Fruit fly (Drosophila melanogaster) whole organism, embryonic: ENCODE results near the gene thoc6.

Experiments
- B-H2 ChIP-seq: fragments of 200-800 bp; sonication (Bioruptor generic); optimal IDR thresholded peaks from 2 replicates; lab custom pipeline; 2018; ENCODE audit warnings: missing biosample characterization, mild to moderate bottlenecking, missing genetic modification characterization
- Blimp-1 ChIP-seq: fragments of 200-800 bp; sonication (Bioruptor generic); optimal IDR thresholded peaks from 3 replicates; lab custom pipeline; 2018; ENCODE audit warnings: missing biosample characterization, missing genetic modification characterization, mild to moderate bottlenecking, moderate library complexity, missing genetic modification reagents
- CG10209 ChIP-seq: fragments of 200-800 bp; sonication (Bioruptor generic); optimal IDR thresholded peaks from 3 replicates; lab custom pipeline; 2017; ENCODE audit warnings: missing biosample characterization, mild to moderate bottlenecking, missing genetic modification characterization, missing genetic modification reagents
- CG11456 ChIP-seq: fragments of 200-800 bp; sonication (Bioruptor generic); IDR thresholded peaks from 3 replicates; pipeline ENCODE4 v1.3.6; 2022; ENCODE audit warnings: missing biosample characterization, missing genetic modification characterization
- CG14667 ChIP-seq: fragments of 200-800 bp; sonication (Bioruptor generic); IDR thresholded peaks from 2 replicates; pipeline ENCODE4 v1.3.6; 2022; ENCODE audit warnings: missing biosample characterization, missing genetic modification characterization
- CG14710 ChIP-seq: fragments of 200-800 bp; sonication (Bioruptor generic); optimal IDR thresholded peaks from 3 replicates; lab custom pipeline; 2019; ENCODE audit warnings: missing biosample characterization, mild to moderate bottlenecking, missing genetic modification characterization, moderate library complexity
- CG17385 ChIP-seq: fragments of 200-800 bp; sonication (Bioruptor generic); optimal IDR thresholded peaks from 3 replicates; lab custom pipeline; 2018; ENCODE audit warnings: missing biosample characterization, mild to moderate bottlenecking, missing genetic modification characterization
- CG17568 ChIP-seq: fragments of 200-800 bp; sonication (Bioruptor generic); optimal IDR thresholded peaks from 2 replicates; lab custom pipeline; 2018; ENCODE audit warnings: missing biosample characterization, mild to moderate bottlenecking, missing genetic modification characterization, moderate library complexity
- CG1832 ChIP-seq: fragments of 200-800 bp; sonication (Bioruptor generic); optimal IDR thresholded peaks from 2 replicates; lab custom pipeline; 2017; ENCODE audit warnings: missing biosample characterization, mild to moderate bottlenecking, missing genetic modification characterization, inconsistent platforms
- CG2120 ChIP-seq: fragments of 200-800 bp; sonication (Bioruptor generic); optimal IDR thresholded peaks from 3 replicates; lab custom pipeline; 2016; ENCODE audit warnings: missing biosample characterization, missing genetic modification characterization
- CG2202 ChIP-seq: fragments of 200-800 bp; sonication (Bioruptor generic); optimal IDR thresholded peaks from 2 replicates; lab custom pipeline; 2018; ENCODE audit warnings: missing biosample characterization, mild to moderate bottlenecking, missing genetic modification characterization
- CG2875 ChIP-seq: fragments of 200-800 bp; sonication (Bioruptor generic); optimal IDR thresholded peaks from 2 replicates; lab custom pipeline; 2017; ENCODE audit warnings: missing biosample characterization, mild to moderate bottlenecking, missing genetic modification characterization, missing genetic modification reagents
- CG31441 ChIP-seq: fragments of 200-800 bp; sonication (Bioruptor generic); IDR thresholded peaks from 2 replicates; pipeline ENCODE4 v1.3.6; 2022; ENCODE audit warnings: missing biosample characterization, missing genetic modification characterization
- CG33557 ChIP-seq: fragments of 200-800 bp; sonication (Bioruptor generic); optimal IDR thresholded peaks from 2 replicates; lab custom pipeline; 2019; ENCODE audit warnings: missing biosample characterization, mild to moderate bottlenecking, missing genetic modification characterization, moderate library complexity
- CG3407 ChIP-seq: fragments of 200-800 bp; sonication (Bioruptor generic); optimal IDR thresholded peaks from 2 replicates; lab custom pipeline; 2018; ENCODE audit warnings: missing biosample characterization, mild to moderate bottlenecking, missing genetic modification characterization
- CG3726 ChIP-seq: fragments of 200-800 bp; sonication (Bioruptor generic); IDR thresholded peaks from 3 replicates; pipeline ENCODE4, ENCODE4 v1.3.6; 2022; ENCODE audit warnings: missing biosample characterization, missing genetic modification characterization
- CG4820 ChIP-seq: fragments of 200-800 bp; sonication (Bioruptor generic); optimal IDR thresholded peaks from 3 replicates; lab custom pipeline; 2016; ENCODE audit warnings: missing biosample characterization, missing genetic modification characterization
- CG6683 ChIP-seq: fragments of 200-800 bp; sonication (Bioruptor generic); optimal IDR thresholded peaks from 2 replicates; lab custom pipeline; 2017; ENCODE audit warnings: missing biosample characterization, mild to moderate bottlenecking, missing genetic modification characterization, missing genetic modification reagents
- CG7271 ChIP-seq: fragments of 200-800 bp; sonication (Bioruptor generic); optimal IDR thresholded peaks from 2 replicates; lab custom pipeline; 2018; ENCODE audit warnings: missing biosample characterization, mild to moderate bottlenecking, missing genetic modification characterization, moderate library complexity
- CG7786 ChIP-seq: fragments of 200-800 bp; sonication (Bioruptor generic); optimal IDR thresholded peaks from 2 replicates; lab custom pipeline; 2016; ENCODE audit warnings: missing biosample characterization, missing genetic modification characterization
- CG8089 ChIP-seq: fragments of 200-800 bp; sonication (Bioruptor generic); optimal IDR thresholded peaks from 3 replicates; lab custom pipeline; 2016; ENCODE audit warnings: missing biosample characterization, missing genetic modification characterization
- Dip2 ChIP-seq: fragments of 200-800 bp; sonication (Bioruptor generic); IDR thresholded peaks from 2 replicates; pipeline ENCODE4 v1.3.6; 2022; ENCODE audit warnings: missing biosample characterization, missing genetic modification characterization
- Dref ChIP-seq: fragments of 200-800 bp; sonication (Bioruptor generic); IDR thresholded peaks from 2 replicates; pipeline ENCODE4 v1.3.6; 2022; ENCODE audit warnings: missing biosample characterization, missing genetic modification characterization
- E2f1 ChIP-seq: fragments of 200-800 bp; sonication (Bioruptor generic); IDR thresholded peaks from 2 replicates; pipeline ENCODE4 v1.3.6; 2022; ENCODE audit warnings: missing biosample characterization, missing genetic modification characterization
- HHEX ChIP-seq: fragments of 200-800 bp; sonication (Bioruptor generic); optimal IDR thresholded peaks from 3 replicates; lab custom pipeline; 2017; ENCODE audit warnings: missing biosample characterization, mild to moderate bottlenecking, missing genetic modification characterization, missing genetic modification reagents
- Hey ChIP-seq: fragments of 200-800 bp; sonication (Bioruptor generic); optimal IDR thresholded peaks from 3 replicates; lab custom pipeline; 2018; ENCODE audit warnings: missing biosample characterization, mild to moderate bottlenecking, missing genetic modification characterization
- Lpt ChIP-seq: fragments of >200 bp; optimal IDR thresholded peaks from 2 replicates; lab custom pipeline; 2018; ENCODE audit warnings: missing biosample characterization, missing genetic modification characterization
- Nf-YC ChIP-seq: fragments of 200-800 bp; optimal IDR thresholded peaks from 3 replicates; lab custom pipeline; 2019; ENCODE audit warnings: missing biosample characterization, mild to moderate bottlenecking, missing genetic modification characterization, moderate library complexity
- Poxn ChIP-seq: fragments of 200-800 bp; sonication (Bioruptor generic); IDR thresholded peaks from 2 replicates; pipeline ENCODE4 v1.3.6; 2022; ENCODE audit warnings: missing biosample characterization, missing genetic modification characterization
- Sox102F ChIP-seq: fragments of 200-800 bp; sonication (Bioruptor generic); optimal IDR thresholded peaks from 2 replicates; lab custom pipeline; 2018; ENCODE audit warnings: missing biosample characterization, mild to moderate bottlenecking, missing genetic modification characterization, moderate library complexity
- bbx ChIP-seq: fragments of 200-800 bp; sonication (Bioruptor generic); IDR thresholded peaks from 2 replicates; pipeline ENCODE4 v1.3.6; 2022; ENCODE audit warnings: missing biosample characterization, missing genetic modification characterization; ENCODE audit not compliant: partially characterized antibody
- btn ChIP-seq: fragments of 200-800 bp; sonication (Bioruptor generic); optimal IDR thresholded peaks from 2 replicates; lab custom pipeline; 2016; ENCODE audit warnings: missing biosample characterization, missing genetic modification characterization
- cas ChIP-seq: fragments of 200-800 bp; sonication (Bioruptor generic); IDR thresholded peaks from 2 replicates; pipeline ENCODE4 v1.3.6; 2022; ENCODE audit warnings: missing biosample characterization, missing genetic modification characterization
- danr ChIP-seq: fragments of 200-800 bp; sonication (Bioruptor generic); IDR thresholded peaks from 2 replicates; pipeline ENCODE4 v1.3.6; 2022; ENCODE audit warnings: missing biosample characterization, missing genetic modification characterization
- dati ChIP-seq: fragments of 200-800 bp; sonication (Bioruptor generic); IDR thresholded peaks from 2 replicates; pipeline ENCODE4 v1.3.6; 2022; ENCODE audit warnings: missing biosample characterization, missing genetic modification characterization
- grau ChIP-seq: fragments of 200-800 bp; optimal IDR thresholded peaks from 3 replicates; lab custom pipeline; 2019; ENCODE audit warnings: missing biosample characterization, mild to moderate bottlenecking, missing genetic modification characterization, moderate library complexity
- hb ChIP-seq: fragments of 200-800 bp; sonication (Bioruptor generic); IDR thresholded peaks from 3 replicates; pipeline ENCODE4 v1.3.6; 2022; ENCODE audit warnings: missing biosample characterization, missing genetic modification characterization; ENCODE audit not compliant: partially characterized antibody
- insv ChIP-seq, 2 experiments: fragments of 200-800 bp; sonication (Bioruptor generic); optimal IDR thresholded peaks; 3 replicates each; lab custom pipeline; 2016 to 2018; ENCODE audit warnings: missing biosample characterization in 2 of 2, missing genetic modification characterization in 2 of 2
- inv ChIP-seq: fragments of 200-800 bp; sonication (Bioruptor generic); IDR thresholded peaks from 2 replicates; pipeline ENCODE4 v1.3.6; 2022; ENCODE audit warnings: missing biosample characterization, missing genetic modification characterization; ENCODE audit not compliant: partially characterized antibody
- kah ChIP-seq: fragments of 200-800 bp; sonication (Bioruptor generic); optimal IDR thresholded peaks from 2 replicates; lab custom pipeline; 2018; ENCODE audit warnings: missing biosample characterization, mild to moderate bottlenecking, missing genetic modification characterization
- mirr ChIP-seq: fragments of 200-800 bp; sonication (Bioruptor generic); optimal IDR thresholded peaks from 3 replicates; lab custom pipeline; 2018; ENCODE audit warnings: missing biosample characterization, mild to moderate bottlenecking, missing genetic modification characterization
- odd ChIP-seq: fragments of 200-800 bp; sonication (Bioruptor generic); optimal IDR thresholded peaks from 2 replicates; lab custom pipeline; 2017; ENCODE audit warnings: missing biosample characterization, mild to moderate bottlenecking, missing genetic modification characterization
- onecut ChIP-seq: fragments of 200-800 bp; sonication (Bioruptor generic); IDR thresholded peaks from 2 replicates; pipeline ENCODE4 v1.3.6; 2022; ENCODE audit warnings: missing biosample characterization, missing genetic modification characterization
- pho ChIP-seq: fragments of 200-800 bp; sonication (Bioruptor generic); optimal IDR thresholded peaks from 2 replicates; lab custom pipeline; 2016; ENCODE audit warnings: missing biosample characterization, missing genetic modification characterization
- psq ChIP-seq: fragments of 200-800 bp; sonication (Bioruptor generic); optimal IDR thresholded peaks from 2 replicates; lab custom pipeline; 2017; ENCODE audit warnings: missing biosample characterization, missing genetic modification characterization
- sd ChIP-seq: fragments of 200-800 bp; sonication (Bioruptor generic); optimal IDR thresholded peaks from 3 replicates; lab custom pipeline; 2018; ENCODE audit warnings: missing biosample characterization, mild to moderate bottlenecking, missing genetic modification characterization, moderate library complexity
- stc ChIP-seq: fragments of 200-800 bp; sonication (Bioruptor generic); IDR thresholded peaks from 2 replicates; pipeline ENCODE4 v1.3.6; 2022; ENCODE audit warnings: missing biosample characterization, missing genetic modification characterization
- tio ChIP-seq: fragments of 200-800 bp; sonication (Bioruptor generic); optimal IDR thresholded peaks from 2 replicates; lab custom pipeline; 2017; ENCODE audit warnings: missing biosample characterization, missing genetic modification characterization, inconsistent platforms
- wdn ChIP-seq: fragments of 200-800 bp; sonication (Bioruptor generic); IDR thresholded peaks from 2 replicates; pipeline ENCODE4 v1.3.6; 2022; ENCODE audit warnings: missing biosample characterization, missing genetic modification characterization
- z ChIP-seq: fragments of 200-800 bp; sonication (Bioruptor generic); IDR thresholded peaks from 3 replicates; pipeline ENCODE4 v1.3.6; 2022; ENCODE audit warnings: missing biosample characterization, missing genetic modification characterization

thoc6 gene

DNA sequence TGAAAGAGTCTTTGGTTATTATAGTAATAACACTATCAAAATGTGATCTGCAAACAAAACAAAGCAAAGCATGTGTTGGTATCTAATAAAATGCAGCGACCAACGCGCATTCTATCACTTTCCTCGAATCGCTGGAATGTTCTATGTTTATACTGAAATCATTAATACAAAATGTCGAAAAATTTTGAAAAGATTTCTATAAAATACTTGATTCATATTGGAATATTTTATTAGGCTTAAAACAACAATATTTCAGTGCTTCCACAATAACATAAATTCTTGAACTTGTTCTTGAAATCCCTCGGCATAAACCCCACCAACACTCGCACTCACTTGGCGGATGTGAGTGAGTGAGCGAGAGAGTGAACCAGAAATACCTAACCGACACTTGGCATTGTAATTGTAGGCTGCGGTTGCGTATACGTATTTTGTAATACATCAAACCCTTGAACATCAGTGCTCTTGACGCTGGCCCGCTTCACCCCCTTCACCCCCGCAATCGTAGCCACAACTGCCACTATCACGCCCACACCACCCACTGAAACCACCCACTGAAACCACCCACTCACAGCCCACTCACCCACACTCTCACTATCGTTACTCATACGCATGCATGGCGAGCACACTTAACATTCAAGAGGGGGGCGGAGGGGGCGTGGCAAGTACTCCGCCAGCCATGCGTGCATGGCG lies 29.6 kb upstream of the thoc6 start (continued):
- TF ChIP-seq CG33557 (no peak), tio (GFP tag; lab: Kevin White, UChicago) (no peak), danr (no peak), z (GFP tag; lab: Robert Waterston, UW) (no peak), CG2120 (GFP tag; lab: Kevin White, UChicago) (peak; percentile 7), psq (GFP tag; lab: Kevin White, UChicago) (no peak), CG6683 (GFP tag; lab: Kevin White, UChicago) (no peak), E2f1 (GFP tag; lab: Robert Waterston, UW) (peak; percentile 39; the same call in 1 of the 2 replicates), CG17568 (GFP tag; lab: Kevin White, UChicago) (no peak), CG7271 (tag; lab: Kevin White, UChicago) (no peak), CG2202 (tag; lab: Kevin White, UChicago) (no peak), CG1832 (no peak), wdn (no peak), B-H2 (GFP tag; lab: Kevin White, UChicago) (no peak), inv (GFP tag; lab: Robert Waterston, UW) (no peak), Poxn (GFP tag; lab: Robert Waterston, UW) (no peak), CG10209 (GFP tag; lab: Kevin White, UChicago) (peak; percentile 6), odd (GFP tag; lab: Kevin White, UChicago) (no peak), CG17385 (GFP tag; lab: Kevin White, UChicago) (peak; percentile 43), HHEX (GFP tag; lab: Kevin White, UChicago) (peak; percentile 16), sd (peak; percentile 72), dati (no peak), Dip2 (no peak), stc (GFP tag; lab: Robert Waterston, UW) (peak; percentile 58), bbx (GFP tag; lab: Robert Waterston, UW) (no peak), CG31441 (GFP tag; lab: Robert Waterston, UW) (no peak; the same call in 1 of the 2 replicates), CG14667 (GFP tag; lab: Robert Waterston, UW) (no peak), CG4820 (peak; percentile 81), CG3407 (GFP tag; lab: Kevin White, UChicago) (no peak), kah (no peak), Dref (GFP tag; lab: Robert Waterston, UW) (no peak), btn (no peak), Blimp-1 (GFP tag; lab: Kevin White, UChicago) (peak; percentile 52), CG11456 (no peak), pho (GFP tag; lab: Kevin White, UChicago) (no peak), Lpt (no peak), hb (GFP tag; lab: Robert Waterston, UW) (no peak), onecut (GFP tag; lab: Robert Waterston, UW) (no peak), Nf-YC (tag; lab: Kevin White, UChicago) (no peak), CG3726 (GFP tag; lab: Robert Waterston, UW) (no peak), CG8089 (GFP tag; lab: Kevin White, UChicago) (no peak), Hey (tag; lab: Kevin White, UChicago) (no peak), mirr (GFP tag; lab: Kevin White, UChicago) (no peak), cas (GFP tag; lab: Robert Waterston, UW) (no peak), grau (tag; lab: Kevin White, UChicago) (no peak), Sox102F (peak; percentile 55), CG2875 (GFP tag; lab: Kevin White, UChicago) (no peak), CG14710 (tag; lab: Kevin White, UChicago) (no peak), CG7786 (GFP tag; lab: Kevin White, UChicago) (no peak), insv (GFP tag; optimal IDR thresholded peaks at IDR 0.05; lab: Kevin White, UChicago) (no peak)
